Worm (Caenorhabditis elegans) whole organism, L4/young adult: ENCODE measurements around the gene abf-3.
"Not testable (repeated sequence)": the region's sequence is repeated elsewhere in the genome, so short reads cannot be mapped to it uniquely, and the experiment has no call there.

Experiments
- W03F9.2 ChIP-seq: fragments of 150-350 bp; optimal IDR thresholded peaks from 2 replicates; lab custom pipeline; 2014; ENCODE audit warnings: missing biosample characterization, missing genetic modification characterization
- dao-5 ChIP-seq: sonication (generic microtip); optimal IDR thresholded peaks from 2 replicates; lab custom pipeline; 2016; ENCODE audit warnings: missing genotype, missing genetic modification characterization, moderate library complexity, missing compliant biosample characterization
- him-1 ChIP-seq: sonication (generic microtip); optimal IDR thresholded peaks from 2 replicates; lab custom pipeline; 2016; ENCODE audit warnings: missing genotype, missing genetic modification reagents, missing genetic modification characterization, missing compliant biosample characterization

The abf-3 gene

DNA sequence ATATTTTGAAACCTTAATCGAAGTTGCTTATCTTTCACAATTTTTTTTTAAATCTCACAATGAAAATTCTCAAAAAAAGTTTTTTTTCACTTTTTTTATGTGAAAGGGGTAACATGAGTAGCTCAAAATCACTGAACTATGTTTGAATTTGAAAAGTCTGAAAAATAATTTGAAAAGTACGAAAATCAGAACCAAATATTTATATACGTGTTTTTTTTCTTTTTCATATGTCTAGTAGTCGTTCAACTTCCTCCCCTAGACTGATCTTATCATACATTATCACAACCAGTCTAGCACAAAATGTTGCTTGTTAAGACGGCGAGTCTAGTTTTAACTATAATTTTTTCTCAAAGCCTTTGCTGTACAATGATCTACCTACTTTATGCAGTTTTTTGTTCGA, 3.8 kb upstream of the abf-3 start, which contains the start of gene srbc-49:
TSS of gene srbc-49 (plus strand) at position 301 of the 400 bp plus-strand sequence.
- TF ChIP-seq him-1 (tag; lab: Kevin White, UChicago) (no peak), dao-5 (tag; lab: Kevin White, UChicago) (no peak), W03F9.2 (tag; lab: Kevin White, UChicago) (no peak)

ce11 chrV:15819983-15820382, 2.3 kb upstream of the abf-3 start, which contains the start of gene srbc-48:
TSS of gene srbc-48 (plus strand) at chrV:15820283.
- no peak for TF ChIP-seq W03F9.2 (tag; lab: Kevin White, UChicago)
- no peak for TF ChIP-seq him-1 (tag; lab: Kevin White, UChicago)
- no peak for TF ChIP-seq dao-5 (tag; lab: Kevin White, UChicago)

DNA sequence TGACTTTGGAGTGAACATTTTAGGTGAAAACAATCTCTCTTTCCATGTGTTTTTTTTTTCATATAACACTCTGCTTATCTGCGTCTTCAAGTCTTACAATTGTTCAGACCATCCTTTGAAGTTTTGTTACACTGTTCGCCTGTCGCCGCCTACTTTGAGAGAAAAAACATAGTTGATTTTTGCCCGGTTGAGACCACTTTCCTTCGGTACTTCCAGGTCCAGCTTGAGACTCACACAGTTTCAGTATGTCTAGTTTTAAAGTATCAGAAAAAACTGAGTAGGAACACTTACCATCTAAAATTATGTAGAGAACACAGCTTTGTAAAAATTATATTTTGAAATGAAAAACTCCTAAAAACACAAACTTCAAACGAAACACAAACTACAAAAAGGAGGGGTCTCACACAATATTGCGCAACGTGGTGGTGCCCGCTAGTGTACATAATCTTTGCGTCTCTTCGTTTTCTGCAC, 1.6 kb downstream of the abf-3 start, which contains the start of the genes fbxa-69 and F54B8.4:
TSS of gene fbxa-69 (minus strand) at position 10 of the 471 bp plus-strand sequence.
TSS of gene F54B8.4 (plus strand) at position 421 of the 471 bp plus-strand sequence.
- TF ChIP-seq him-1 (tag; lab: Kevin White, UChicago) = no peak
- no peak for TF ChIP-seq dao-5 (tag; lab: Kevin White, UChicago)
- no peak for TF ChIP-seq W03F9.2 (tag; lab: Kevin White, UChicago)

ce11 chrV:15811982-15812381, 5.7 kb downstream of the abf-3 start, which contains the start of gene nhr-282:
TSS of gene nhr-282 (plus strand) at chrV:15812282.
- TF ChIP-seq W03F9.2, dao-5, him-1 (tag; lab: Kevin White, UChicago): not testable (repeated sequence)

DNA sequence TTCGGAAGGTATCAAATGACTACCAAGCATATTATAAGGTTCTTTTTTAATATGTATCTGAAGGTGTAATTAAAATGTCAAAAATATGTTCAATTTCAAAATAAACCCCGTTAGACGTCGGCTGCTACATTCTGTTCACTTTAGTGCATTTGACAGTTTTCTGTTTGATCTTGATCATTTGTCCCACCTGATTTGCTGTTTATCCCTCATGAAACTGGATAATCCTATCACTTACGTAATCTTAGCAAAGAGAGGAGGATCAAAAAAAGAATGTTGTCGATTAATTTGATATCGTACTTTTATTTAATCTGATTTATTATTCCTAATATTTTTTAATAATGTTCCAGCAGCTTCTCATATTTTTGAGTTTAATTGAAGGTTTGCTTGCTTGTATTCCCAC, 7.2 kb downstream of the abf-3 start, which contains the start of gene F54B8.1:
TSS of gene F54B8.1 (plus strand) at position 301 of the 400 bp plus-strand sequence.
- TF ChIP-seq dao-5 (tag; lab: Kevin White, UChicago) (no peak), him-1 (tag; lab: Kevin White, UChicago) (no peak), W03F9.2 (tag; lab: Kevin White, UChicago) (no peak)

DNA sequence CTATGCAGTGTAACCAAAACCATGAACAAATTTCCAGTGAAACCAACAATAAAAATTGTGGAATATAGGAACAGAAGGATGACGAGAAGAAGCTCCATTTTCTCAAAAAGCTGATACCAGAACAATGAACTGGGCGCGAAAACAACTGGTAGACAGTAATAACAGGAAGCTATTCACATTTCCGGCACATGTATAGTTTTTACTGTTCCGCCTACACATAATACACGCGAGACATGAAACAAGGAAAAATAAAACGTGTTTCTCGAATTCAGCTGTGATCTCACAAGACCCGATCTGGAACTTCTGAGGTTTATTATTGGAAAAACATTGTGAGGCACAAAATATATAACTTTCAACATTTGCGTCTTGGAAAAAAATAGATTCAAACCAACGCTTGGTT, 8.1 kb downstream of the abf-3 start, which contains the start of gene srsx-36:
TSS of gene srsx-36 (minus strand) at position 101 of the 400 bp plus-strand sequence.
- TF ChIP-seq W03F9.2 (tag; lab: Kevin White, UChicago) (no peak), him-1 (tag; lab: Kevin White, UChicago) (no peak), dao-5 (tag; lab: Kevin White, UChicago) (no peak)

- not testable (repeated sequence) for TF ChIP-seq W03F9.2, dao-5, him-1 (tag; lab: Kevin White, UChicago)
These were observed 10.2 kb downstream of the abf-3 start, which contains the start of gene srsx-38 for ce11 chrV:15807420-15807819. TSS of gene srsx-38 (minus strand) at chrV:15807520.

DNA sequence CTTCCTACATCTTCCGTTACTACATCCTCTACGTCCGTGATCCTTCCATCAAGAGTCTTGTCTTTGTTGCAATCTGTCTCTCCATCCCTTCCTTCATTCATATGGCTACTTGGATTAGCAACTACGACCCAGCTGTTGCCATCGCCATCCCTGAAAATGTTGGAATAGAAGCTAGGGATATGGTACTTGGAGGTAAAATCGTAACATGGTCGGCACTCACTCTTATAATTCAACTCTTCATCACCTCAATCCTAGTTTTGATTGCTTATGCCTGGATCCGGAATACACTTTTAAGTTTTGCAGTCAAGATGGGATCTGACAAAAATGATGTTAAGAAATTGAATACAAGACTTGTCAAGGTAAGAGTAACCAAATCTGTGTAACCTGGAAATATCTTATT, 13.9 kb downstream of the abf-3 start, which contains the start of gene T26E4.18:
TSS of gene T26E4.18 (minus strand) at position 101 of the 400 bp plus-strand sequence.
- not testable (repeated sequence) for TF ChIP-seq W03F9.2, dao-5, him-1 (tag; lab: Kevin White, UChicago)

DNA sequence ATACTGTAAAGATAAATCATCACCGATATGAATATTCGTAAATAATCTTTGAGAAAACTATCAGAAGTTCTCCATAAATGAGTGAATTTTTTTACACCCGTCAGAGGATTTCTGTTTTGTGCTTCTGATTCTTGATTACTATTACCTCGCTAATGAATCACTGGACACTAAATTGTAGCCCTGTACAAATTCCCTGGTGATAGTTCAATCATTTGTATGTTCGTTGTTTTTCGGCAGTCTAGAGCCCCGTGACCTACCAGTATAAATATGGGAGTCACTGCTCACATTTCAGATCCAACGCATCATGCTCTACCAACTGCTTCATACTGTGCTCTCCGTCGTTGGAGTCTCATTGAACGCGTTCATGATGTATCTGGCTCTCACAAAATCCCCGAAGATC, 14.6 kb downstream of the abf-3 start, which contains the start of gene srd-27:
TSS of gene srd-27 (plus strand) at position 301 of the 400 bp plus-strand sequence.
- not testable (repeated sequence) for TF ChIP-seq W03F9.2, him-1, dao-5 (tag; lab: Kevin White, UChicago)

DNA sequence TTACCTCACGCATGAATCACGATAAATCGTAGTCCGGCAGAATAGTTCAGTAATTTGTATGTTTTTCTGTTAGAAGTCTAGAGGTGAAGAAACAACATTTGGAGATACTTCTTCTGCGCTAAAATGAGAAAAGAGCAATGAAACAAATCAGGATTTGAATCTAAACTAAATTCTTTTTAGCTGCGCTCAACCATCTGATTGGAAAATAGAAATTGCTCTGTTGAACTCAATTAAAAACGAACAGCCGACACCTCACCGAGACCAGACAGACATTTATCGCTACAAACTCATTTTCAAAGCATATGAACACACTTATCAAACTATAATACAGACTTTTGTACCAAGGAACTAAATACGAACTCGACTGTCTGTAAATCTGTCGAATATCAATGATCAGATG, 15.0 kb downstream of the abf-3 start, which contains the start of gene T26E4.9:
TSS of gene T26E4.9 (minus strand) at position 101 of the 400 bp plus-strand sequence.
- not testable (repeated sequence) for TF ChIP-seq him-1, dao-5, W03F9.2 (tag; lab: Kevin White, UChicago)

DNA sequence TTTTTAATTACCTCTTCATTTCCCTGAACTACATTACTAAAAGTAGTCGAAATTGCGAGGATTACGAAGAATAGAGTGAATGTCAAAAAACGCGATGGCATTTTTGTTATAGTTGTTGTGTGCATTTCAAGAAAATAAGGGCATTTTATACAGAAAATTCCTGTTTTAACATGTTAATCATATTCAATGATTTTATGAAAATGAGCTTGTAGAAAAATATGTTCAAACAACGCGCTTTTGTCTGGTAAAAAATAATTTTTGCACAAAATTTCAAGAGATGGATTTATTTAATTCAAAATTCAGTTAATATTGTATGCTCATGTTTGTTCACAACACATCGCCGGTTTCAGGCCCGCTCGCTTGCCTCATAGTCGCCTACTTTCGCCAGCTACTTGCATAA, 19.5 kb downstream of the abf-3 start, which contains the start of gene T26E4.10:
TSS of gene T26E4.10 (minus strand) at position 101 of the 400 bp plus-strand sequence.
- TF ChIP-seq him-1 (tag; lab: Kevin White, UChicago) (no peak), W03F9.2 (tag; lab: Kevin White, UChicago) (no peak), dao-5 (tag; lab: Kevin White, UChicago) (no peak)

DNA sequence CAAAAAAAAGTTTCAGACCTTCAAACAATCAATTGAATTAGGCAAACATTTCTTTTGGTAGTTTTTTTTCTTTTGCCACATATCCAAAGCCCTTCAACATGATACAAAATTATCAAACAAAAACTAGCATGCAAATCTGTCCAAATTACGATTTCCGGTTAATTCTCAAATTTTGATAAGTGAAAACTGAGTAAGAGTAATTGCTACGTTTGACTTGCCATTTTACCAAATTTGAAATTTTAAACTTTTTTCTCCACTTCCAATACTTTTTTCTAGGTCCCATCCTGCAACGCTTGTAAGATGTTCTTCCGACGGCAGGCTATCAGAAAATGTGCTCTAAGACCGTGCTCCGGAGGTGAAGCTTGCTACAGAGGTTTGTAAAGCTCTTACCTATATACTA, 21.6 kb downstream of the abf-3 start, which contains the start of gene nhr-223:
TSS of gene nhr-223 (plus strand) at position 301 of the 400 bp plus-strand sequence.
- TF ChIP-seq dao-5 (tag; lab: Kevin White, UChicago) = no peak
- TF ChIP-seq W03F9.2 (tag; lab: Kevin White, UChicago) = no peak
- no peak for TF ChIP-seq him-1 (tag; lab: Kevin White, UChicago)

- TF ChIP-seq W03F9.2 (tag; lab: Kevin White, UChicago) (no peak), dao-5 (tag; lab: Kevin White, UChicago) (no peak), him-1 (tag; lab: Kevin White, UChicago) (no peak)
These were observed 24.4 kb downstream of the abf-3 start, which contains the start of gene T26E4.7 for ce11 chrV:15793270-15793669. TSS of gene T26E4.7 (plus strand) at chrV:15793570.
